Worm (Caenorhabditis elegans) whole organism, midembryonic: ENCODE results near the gene nlp-76.

ENCODE experiments used
- T22C8.4 ChIP-seq: fragments of 200-800 bp; sonication (Bioruptor generic); IDR thresholded peaks from 2 replicates; pipeline ENCODE4 v1.3.6; 2022; ENCODE audit warnings: missing genetic modification characterization, missing compliant biosample characterization
- cog-1 ChIP-seq: sonication (generic microtip); optimal IDR thresholded peaks from 2 replicates; lab custom pipeline; 2016; ENCODE audit warnings: missing genetic modification characterization, missing compliant biosample characterization
- flt-1 ChIP-seq: fragments of 200-800 bp; sonication (Bioruptor generic); IDR thresholded peaks from 2 replicates; pipeline ENCODE4 v1.3.6; 2022; ENCODE audit warnings: missing genetic modification characterization, missing compliant biosample characterization
- klf-2 ChIP-seq: fragments of 200-800 bp; sonication (Bioruptor generic); conservative IDR thresholded peaks from 2 replicates; pipeline ENCODE4 v1.3.6; 2022; ENCODE audit warnings: missing genetic modification reagents, missing genetic modification characterization, missing compliant biosample characterization
- med-1 ChIP-seq: sonication (generic microtip); optimal IDR thresholded peaks from 2 replicates; lab custom pipeline; 2017; ENCODE audit warnings: missing genetic modification characterization, mild to moderate bottlenecking, missing compliant biosample characterization, antibody characterized with exemption, missing genetic modification reagents; ENCODE audit not compliant: insufficient read depth
- ref-1 ChIP-seq: fragments of 200-800 bp; sonication (Bioruptor generic); conservative IDR thresholded peaks from 2 replicates; pipeline ENCODE4 v1.3.6; 2022; ENCODE audit warnings: missing genetic modification reagents, missing genetic modification characterization, missing compliant biosample characterization
- tab-1 ChIP-seq: fragments of 200-800 bp; sonication (Bioruptor generic); IDR thresholded peaks from 2 replicates; pipeline ENCODE4 v1.3.6; 2022; ENCODE audit warnings: missing genetic modification characterization, missing compliant biosample characterization
- ztf-23 ChIP-seq: fragments of 200-800 bp; sonication (Bioruptor generic); IDR thresholded peaks from 2 replicates; pipeline ENCODE4 v1.3.6; 2022; ENCODE audit warnings: missing genetic modification reagents, missing genetic modification characterization, missing compliant biosample characterization
- ztf-29 ChIP-seq: fragments of 200-800 bp; sonication (Bioruptor generic); IDR thresholded peaks from 2 replicates; pipeline ENCODE4 v1.3.6; 2022; ENCODE audit warnings: missing genetic modification reagents, missing genetic modification characterization, missing compliant biosample characterization

Gene nlp-76

ce11 chrX:12636242-12636641 is 27.5 kb downstream of the nlp-76 start:
- TF ChIP-seq ztf-29 (GFP tag; lab: Robert Waterston, UW) = no peak
- TF ChIP-seq flt-1 (GFP tag; lab: Robert Waterston, UW) = 0 out of 2 replicates have a peak, but pooled peaks have one; percentile 30

ce11 chrX:12635010-12635409 is 28.7 kb downstream of the nlp-76 start:
- TF ChIP-seq med-1 (GFP tag; lab: Kevin White, UChicago) (no peak), klf-2 (GFP tag; lab: Robert Waterston, UW) (no peak), ztf-23 (GFP tag; lab: Robert Waterston, UW) (no peak), cog-1 (tag; lab: Kevin White, UChicago) (no peak), ref-1 (GFP tag; lab: Robert Waterston, UW) (no peak), tab-1 (GFP tag; lab: Robert Waterston, UW) (no peak), ztf-29 (GFP tag; lab: Robert Waterston, UW) (no peak), flt-1 (GFP tag; lab: Robert Waterston, UW) (no peak), T22C8.4 (GFP tag; lab: Robert Waterston, UW) (no peak)

- TF ChIP-seq med-1 (GFP tag; lab: Kevin White, UChicago) (no peak), tab-1 (GFP tag; lab: Robert Waterston, UW) (no peak), klf-2 (GFP tag; lab: Robert Waterston, UW) (no peak), ztf-23 (GFP tag; lab: Robert Waterston, UW) (no peak), cog-1 (tag; lab: Kevin White, UChicago) (no peak), flt-1 (GFP tag; lab: Robert Waterston, UW) (no peak), T22C8.4 (GFP tag; lab: Robert Waterston, UW) (no peak), ref-1 (GFP tag; lab: Robert Waterston, UW) (no peak), ztf-29 (GFP tag; lab: Robert Waterston, UW) (no peak)
Observed at ce11 chrX:12633862-12634404, 29.8 kb downstream of the nlp-76 start, which contains the start of gene ivns-1. ivns-1 (minus strand) TSS chrX:12634354.

ce11 chrX:12632657-12633056 is 31.0 kb downstream of the nlp-76 start:
- no peak for TF ChIP-seq ztf-29 (GFP tag; lab: Robert Waterston, UW)
- no peak for TF ChIP-seq ref-1 (GFP tag; lab: Robert Waterston, UW)
- TF ChIP-seq ztf-23 (GFP tag; lab: Robert Waterston, UW) = no peak
- no peak for TF ChIP-seq cog-1 (tag; lab: Kevin White, UChicago)
- no peak for TF ChIP-seq tab-1 (GFP tag; lab: Robert Waterston, UW)
- no peak for TF ChIP-seq T22C8.4 (GFP tag; lab: Robert Waterston, UW)
- no peak for TF ChIP-seq flt-1 (GFP tag; lab: Robert Waterston, UW)
- TF ChIP-seq klf-2 (GFP tag; lab: Robert Waterston, UW) = no peak
- TF ChIP-seq med-1 (GFP tag; lab: Kevin White, UChicago) = no peak

- TF ChIP-seq klf-2 (GFP tag; lab: Robert Waterston, UW) = no peak
- no peak for TF ChIP-seq T22C8.4 (GFP tag; lab: Robert Waterston, UW)
- TF ChIP-seq ztf-29 (GFP tag; lab: Robert Waterston, UW) = no peak
- no peak for TF ChIP-seq flt-1 (GFP tag; lab: Robert Waterston, UW)
Observed at ce11 chrX:12631446-12631845, 32.3 kb downstream of the nlp-76 start.

ce11 chrX:12630556-12630955 is 33.1 kb downstream of the nlp-76 start:
- TF ChIP-seq ztf-29 (GFP tag; lab: Robert Waterston, UW) = no peak
- no peak for TF ChIP-seq flt-1 (GFP tag; lab: Robert Waterston, UW)
- TF ChIP-seq tab-1 (GFP tag; lab: Robert Waterston, UW) = 0 out of 2 replicates have a peak, but pooled peaks have one; percentile 10
- TF ChIP-seq ztf-23 (GFP tag; lab: Robert Waterston, UW) = no peak
- no peak for TF ChIP-seq klf-2 (GFP tag; lab: Robert Waterston, UW)
- no peak for TF ChIP-seq med-1 (GFP tag; lab: Kevin White, UChicago)

- TF ChIP-seq ztf-29 (GFP tag; lab: Robert Waterston, UW) (no peak), med-1 (GFP tag; lab: Kevin White, UChicago) (no peak), tab-1 (GFP tag; lab: Robert Waterston, UW) (no peak), cog-1 (tag; lab: Kevin White, UChicago) (no peak), ref-1 (GFP tag; lab: Robert Waterston, UW) (no peak)
Observed at ce11 chrX:12630005-12630404, 33.7 kb downstream of the nlp-76 start.

- TF ChIP-seq cog-1 (tag; lab: Kevin White, UChicago) (no peak), ref-1 (GFP tag; lab: Robert Waterston, UW) (no peak), tab-1 (GFP tag; lab: Robert Waterston, UW) (0 out of 2 replicates have a peak, but pooled peaks have one; percentile 58)
Observed at ce11 chrX:12629257-12629656, 34.4 kb downstream of the nlp-76 start.

ce11 chrX:12627797-12628196 is 35.9 kb downstream of the nlp-76 start:
- TF ChIP-seq cog-1 (tag; lab: Kevin White, UChicago) = no peak
- TF ChIP-seq ztf-23 (GFP tag; lab: Robert Waterston, UW) = no peak
- TF ChIP-seq T22C8.4 (GFP tag; lab: Robert Waterston, UW) = no peak
- no peak for TF ChIP-seq ref-1 (GFP tag; lab: Robert Waterston, UW)
- no peak for TF ChIP-seq flt-1 (GFP tag; lab: Robert Waterston, UW)
- TF ChIP-seq ztf-29 (GFP tag; lab: Robert Waterston, UW) = no peak
- TF ChIP-seq klf-2 (GFP tag; lab: Robert Waterston, UW) = no peak
- TF ChIP-seq med-1 (GFP tag; lab: Kevin White, UChicago) = no peak

ce11 chrX:12620310-12620709 is 43.4 kb downstream of the nlp-76 start:
- no peak for TF ChIP-seq flt-1 (GFP tag; lab: Robert Waterston, UW)
- TF ChIP-seq ztf-29 (GFP tag; lab: Robert Waterston, UW) = no peak
- no peak for TF ChIP-seq klf-2 (GFP tag; lab: Robert Waterston, UW)
- no peak for TF ChIP-seq ref-1 (GFP tag; lab: Robert Waterston, UW)
- TF ChIP-seq med-1 (GFP tag; lab: Kevin White, UChicago) = no peak
- no peak for TF ChIP-seq cog-1 (tag; lab: Kevin White, UChicago)
- TF ChIP-seq tab-1 (GFP tag; lab: Robert Waterston, UW) = no peak
- TF ChIP-seq T22C8.4 (GFP tag; lab: Robert Waterston, UW) = no peak
- TF ChIP-seq ztf-23 (GFP tag; lab: Robert Waterston, UW) = no peak
